Fruit fly (Drosophila melanogaster) whole organism, wandering third instar larva: ENCODE results near the gene Dlc90F.

Source experiments
- Abd-B ChIP-seq: fragments of >200 bp; optimal IDR thresholded peaks from 2 replicates; lab custom pipeline; 2017; ENCODE audit warnings: missing biosample characterization, missing genetic modification characterization
- CG32264 ChIP-seq: fragments of 200-800 bp; sonication (Bioruptor generic); optimal IDR thresholded peaks from 2 replicates; lab custom pipeline; 2016; ENCODE audit warnings: missing biosample characterization, missing genetic modification characterization
- CrebA ChIP-seq: fragments of 200-800 bp; sonication (Bioruptor generic); optimal IDR thresholded peaks from 2 replicates; lab custom pipeline; 2016; ENCODE audit warnings: missing biosample characterization, mild to moderate bottlenecking, missing genetic modification characterization, borderline replicate concordance
- Dfd ChIP-seq: fragments of >200 bp; optimal IDR thresholded peaks from 2 replicates; lab custom pipeline; 2017; ENCODE audit warnings: missing biosample characterization, missing genetic modification characterization
- Dif ChIP-seq: fragments of 200-275, 200-300 bp; sonication (Bioruptor generic); optimal IDR thresholded peaks from 2 replicates; lab custom pipeline; 2018; ENCODE audit warnings: missing biosample characterization, missing genetic modification characterization; ENCODE audit not compliant: partially characterized antibody
- GATAd ChIP-seq: sonication (Bioruptor generic); optimal IDR thresholded peaks from 2 replicates; lab custom pipeline; 2016; ENCODE audit warnings: missing biosample characterization, missing genetic modification characterization
- HLH106 ChIP-seq: fragments of 200-800 bp; optimal IDR thresholded peaks from 3 replicates; lab custom pipeline; 2019; ENCODE audit warnings: missing biosample characterization, mild to moderate bottlenecking, missing genetic modification characterization, moderate library complexity
- Hnf4 ChIP-seq: fragments of 200-800 bp; sonication (Bioruptor generic); optimal IDR thresholded peaks from 2 replicates; lab custom pipeline; 2016; ENCODE audit warnings: missing biosample characterization, mild to moderate bottlenecking, missing genetic modification characterization
- Hr83 ChIP-seq: fragments of 200-300 bp; sonication (Bioruptor generic); optimal IDR thresholded peaks from 2 replicates; lab custom pipeline; 2016; ENCODE audit warnings: missing biosample characterization, mild to moderate bottlenecking, missing genetic modification characterization, moderate library complexity; ENCODE audit not compliant: poor library complexity, severe bottlenecking
- Jra ChIP-seq: sonication (Bioruptor generic); optimal IDR thresholded peaks from 2 replicates; lab custom pipeline; 2016; ENCODE audit warnings: missing biosample characterization, missing genetic modification characterization
- Mio ChIP-seq: sonication (Bioruptor generic); optimal IDR thresholded peaks from 2 replicates; lab custom pipeline; 2016; ENCODE audit warnings: missing biosample characterization, missing genetic modification characterization
- Myc ChIP-seq: fragments of >200 bp; optimal IDR thresholded peaks from 2 replicates; lab custom pipeline; 2017
- N ChIP-seq: fragments of >200 bp; optimal IDR thresholded peaks from 2 replicates; lab custom pipeline; 2018; ENCODE audit warnings: missing biosample characterization, missing external identifiers, missing genetic modification characterization
- OdsH ChIP-seq: fragments of 200-800 bp; sonication (Bioruptor generic); optimal IDR thresholded peaks from 2 replicates; lab custom pipeline; 2016; ENCODE audit warnings: missing biosample characterization, mild to moderate bottlenecking, missing genetic modification characterization
- Rel ChIP-seq, 2 experiments: fragments of 200-800 bp; sonication (Bioruptor generic) in 1 of 2; optimal IDR thresholded peaks; 2 replicates in 1 of 2; 3 replicates in 1 of 2; lab custom pipeline; 2016 to 2019; ENCODE audit warnings: mild to moderate bottlenecking in 2 of 2, missing biosample characterization in 2 of 2, missing genetic modification characterization in 2 of 2, moderate library complexity in 1 of 2
- Sp1 ChIP-seq: fragments of 200-800 bp; sonication (Bioruptor generic); optimal IDR thresholded peaks from 3 replicates; lab custom pipeline; 2019; ENCODE audit warnings: missing biosample characterization, mild to moderate bottlenecking, missing genetic modification characterization, moderate library complexity
- Vsx2 ChIP-seq: fragments of 200-300, 225-300 bp; sonication (Bioruptor generic); optimal IDR thresholded peaks from 2 replicates; lab custom pipeline; 2018; ENCODE audit warnings: missing biosample characterization, missing genetic modification characterization; ENCODE audit not compliant: partially characterized antibody
- br ChIP-seq: fragments of 200-800 bp; sonication (Bioruptor generic); optimal IDR thresholded peaks from 2 replicates; lab custom pipeline; 2016; ENCODE audit warnings: missing biosample characterization, missing genetic modification characterization
- brk ChIP-seq: fragments of 200-800 bp; sonication (Bioruptor generic); optimal IDR thresholded peaks from 2 replicates; lab custom pipeline; 2016; ENCODE audit warnings: missing biosample characterization, mild to moderate bottlenecking, missing genetic modification characterization
- dl ChIP-seq, 2 experiments: fragments of 175-275, 200-275 bp in 1 of 2; fragments of 200-275 bp in 1 of 2; sonication (Bioruptor generic); optimal IDR thresholded peaks; lab custom pipeline; 2018; ENCODE audit warnings: mild to moderate bottlenecking in 2 of 2, missing biosample characterization in 2 of 2, missing genetic modification characterization in 2 of 2, moderate library complexity in 2 of 2; ENCODE audit not compliant: partially characterized antibody in 2 of 2, insufficient read depth in 1 of 2
- dmrt93B ChIP-seq: fragments of 200-800 bp; sonication (Bioruptor generic); optimal IDR thresholded peaks from 2 replicates; lab custom pipeline; 2018; ENCODE audit warnings: missing biosample characterization, mild to moderate bottlenecking, missing genetic modification characterization
- dsf ChIP-seq: sonication (Bioruptor generic); optimal IDR thresholded peaks from 2 replicates; lab custom pipeline; 2016; ENCODE audit warnings: missing biosample characterization, missing genetic modification characterization, borderline replicate concordance
- ey ChIP-seq: fragments of 200-800 bp; sonication (Bioruptor generic); optimal IDR thresholded peaks from 2 replicates; lab custom pipeline; 2016; ENCODE audit warnings: missing biosample characterization, missing genetic modification characterization
- foxo ChIP-seq, 2 experiments: fragments of 200-800 bp; sonication (Bioruptor generic); optimal IDR thresholded peaks; 2 replicates in 1 of 2; 3 replicates in 1 of 2; lab custom pipeline; 2016 to 2017; ENCODE audit warnings: missing biosample characterization in 2 of 2, missing genetic modification characterization in 2 of 2
- fru ChIP-seq: fragments of 200-800 bp; sonication (Bioruptor generic); optimal IDR thresholded peaks from 3 replicates; lab custom pipeline; 2016; ENCODE audit warnings: missing biosample characterization, mild to moderate bottlenecking, missing genetic modification characterization
- h ChIP-seq: fragments of 200-800 bp; sonication (Bioruptor generic); optimal IDR thresholded peaks from 3 replicates; lab custom pipeline; 2016; ENCODE audit warnings: missing biosample characterization, mild to moderate bottlenecking, missing genetic modification characterization
- jim ChIP-seq: fragments of 175-275, 200-325 bp; sonication (Bioruptor generic); optimal IDR thresholded peaks from 2 replicates; lab custom pipeline; 2016; ENCODE audit warnings: missing biosample characterization, mild to moderate bottlenecking, missing genetic modification characterization
- lola ChIP-seq: fragments of >200 bp; optimal IDR thresholded peaks from 2 replicates; lab custom pipeline; 2017; ENCODE audit warnings: missing biosample characterization, missing genetic modification characterization
- psq ChIP-seq: fragments of 200-800 bp; sonication (Bioruptor generic); optimal IDR thresholded peaks from 3 replicates; lab custom pipeline; 2017; ENCODE audit warnings: missing biosample characterization, mild to moderate bottlenecking, missing genetic modification characterization, moderate library complexity
- rgr ChIP-seq: fragments of 200-800 bp; sonication (Bioruptor generic); optimal IDR thresholded peaks from 3 replicates; lab custom pipeline; 2016; ENCODE audit warnings: missing biosample characterization, mild to moderate bottlenecking, missing genetic modification characterization
- sage ChIP-seq: fragments of 200-800 bp; sonication (Bioruptor generic); optimal IDR thresholded peaks from 2 replicates; lab custom pipeline; 2016; ENCODE audit warnings: missing biosample characterization, mild to moderate bottlenecking, missing genetic modification characterization
- sv ChIP-seq: fragments of 200-800 bp; sonication (Bioruptor generic); optimal IDR thresholded peaks from 3 replicates; lab custom pipeline; 2016; ENCODE audit warnings: missing biosample characterization, missing genetic modification characterization
- tai ChIP-seq: sonication (Bioruptor generic); optimal IDR thresholded peaks from 2 replicates; lab custom pipeline; 2016; ENCODE audit warnings: missing biosample characterization, missing genetic modification characterization
- woc ChIP-seq: sonication (Bioruptor generic); optimal IDR thresholded peaks from 2 replicates; lab custom pipeline; 2016; ENCODE audit warnings: missing biosample characterization, mild to moderate bottlenecking, missing genetic modification characterization

Gene Dlc90F

dm6 chr3R:18298900-18299321 lies at the start of gene Dlc90F:
TSS of gene Dlc90F (plus strand) at chr3R:18299229.
- TF ChIP-seq jim, result no peak
- TF ChIP-seq Hr83 (GFP tag; lab: Kevin White, UChicago), result no peak
- peak; percentile 4 for TF ChIP-seq sage (GFP tag; lab: Kevin White, UChicago)
- peak; percentile 53 for TF ChIP-seq dmrt93B (GFP tag; lab: Kevin White, UChicago)
- peak; percentile 45 for TF ChIP-seq Jra (GFP tag; lab: Kevin White, UChicago)
- peak; percentile 8 for TF ChIP-seq OdsH (GFP tag; lab: Kevin White, UChicago)
- TF ChIP-seq ey (GFP tag; lab: Kevin White, UChicago), result peak; percentile 64
- no peak for TF ChIP-seq Abd-B (GFP tag; lab: Kevin White, UChicago)
- peak; percentile 62 for TF ChIP-seq rgr (GFP tag; lab: Kevin White, UChicago)
- TF ChIP-seq woc, result peak; percentile 73
- no peak for TF ChIP-seq lola (GFP tag; lab: Kevin White, UChicago)
- TF ChIP-seq Rel (GFP tag; optimal IDR thresholded peaks at IDR 0.05; lab: Kevin White, UChicago), result no peak
- TF ChIP-seq Rel (tag; optimal IDR thresholded peaks at IDR 0.05; lab: Kevin White, UChicago), result peak; percentile 33
- TF ChIP-seq GATAd (GFP tag; lab: Kevin White, UChicago), result no peak
- peak; percentile 54 for TF ChIP-seq psq (GFP tag; lab: Kevin White, UChicago)
- peak; percentile 63 for TF ChIP-seq Sp1 (GFP tag; lab: Kevin White, UChicago)
- TF ChIP-seq br (GFP tag; lab: Kevin White, UChicago), result peak; percentile 44
- peak; percentile 58 for TF ChIP-seq dsf
- no peak for TF ChIP-seq Vsx2 (GFP tag; lab: Kevin White, UChicago)
- TF ChIP-seq HLH106 (tag; lab: Kevin White, UChicago), result peak; percentile 78
- peak; percentile 27 for TF ChIP-seq Myc (lab: Kevin White, UChicago)
- TF ChIP-seq CrebA (GFP tag; lab: Kevin White, UChicago), result no peak
- peak; percentile 67 for TF ChIP-seq fru
- no peak for TF ChIP-seq Dif (GFP tag; lab: Kevin White, UChicago)
- peak; percentile 64 for TF ChIP-seq Hnf4 (GFP tag; lab: Kevin White, UChicago)
- no peak for TF ChIP-seq CG32264 (GFP tag; lab: Kevin White, UChicago)

dm6 chr3R:18249268-18249667 lies 49.8 kb upstream of the Dlc90F start:
- TF ChIP-seq dl (GFP tag; optimal IDR thresholded peaks at IDR 0.05; lab: Kevin White, UChicago; ENCODE audit: insufficient read depth in 1 of 2, partially characterized antibody in 2 of 2), result peak in 1 of 2 experiments; percentile 41
- peak; percentile 16 for TF ChIP-seq Hr83 (GFP tag; lab: Kevin White, UChicago)
- no peak for TF ChIP-seq Mio (GFP tag; lab: Kevin White, UChicago)
- peak; percentile 69 for TF ChIP-seq N (GFP tag; lab: Kevin White, UChicago)
- TF ChIP-seq foxo (GFP tag; optimal IDR thresholded peaks at IDR 0.05; lab: Kevin White, UChicago), result no peak
- no peak for TF ChIP-seq rgr (GFP tag; lab: Kevin White, UChicago)
- TF ChIP-seq Dif (GFP tag; lab: Kevin White, UChicago), result peak; percentile 69
- TF ChIP-seq fru, result no peak
- TF ChIP-seq psq (GFP tag; lab: Kevin White, UChicago), result peak; percentile 22
- TF ChIP-seq Rel (GFP tag; optimal IDR thresholded peaks at IDR 0.05; lab: Kevin White, UChicago), result no peak
- TF ChIP-seq Rel (tag; optimal IDR thresholded peaks at IDR 0.05; lab: Kevin White, UChicago), result peak; percentile 10
- no peak for TF ChIP-seq h (GFP tag; lab: Kevin White, UChicago)
- TF ChIP-seq Dfd (GFP tag; lab: Kevin White, UChicago), result no peak

dm6 chr3R:18250815-18251214 lies 48.2 kb upstream of the Dlc90F start, which contains the start of gene CG18598:
TSS of gene CG18598 (plus strand) at chr3R:18251115.
- TF ChIP-seq sv (GFP tag; lab: Kevin White, UChicago) (no peak), Hr83 (GFP tag; lab: Kevin White, UChicago) (no peak), Myc (lab: Kevin White, UChicago) (no peak), Dif (GFP tag; lab: Kevin White, UChicago) (no peak), CG32264 (GFP tag; lab: Kevin White, UChicago) (no peak), HLH106 (tag; lab: Kevin White, UChicago) (no peak), foxo (GFP tag; optimal IDR thresholded peaks at IDR 0.05; lab: Kevin White, UChicago) (no peak), brk (no peak), psq (GFP tag; lab: Kevin White, UChicago) (no peak), GATAd (GFP tag; lab: Kevin White, UChicago) (no peak), tai (no peak), ey (GFP tag; lab: Kevin White, UChicago) (no peak)
